Worm (Caenorhabditis elegans): ENCODE measurements around the gene T01B7.5.

ce11 chrII:8750056-8750455 lies 33.4 kb downstream of the T01B7.5 start:
- TF ChIP-seq peb-1 (tag; optimal IDR thresholded peaks at IDR 0.05) (no peak), zag-1 (tag; optimal IDR thresholded peaks at IDR 0.05) (no peak), aly-2 (tag; optimal IDR thresholded peaks at IDR 0.05) (no peak), lin-11 (tag; optimal IDR thresholded peaks at IDR 0.05) (no peak), unc-39 (tag; optimal IDR thresholded peaks at IDR 0.05) (no peak), ama-1 (optimal IDR thresholded peaks at IDR 0.05) (no peak)
